Fruit fly (Drosophila melanogaster) whole organism, embryonic: ENCODE results near the gene CG10194.

Experiments
- Adf1 ChIP-seq: fragments of 200-800 bp; sonication (Bioruptor generic); IDR thresholded peaks from 2 replicates; pipeline ENCODE4 v1.3.6; 2022; ENCODE audit warnings: missing biosample characterization, missing genetic modification characterization
- C15 ChIP-seq: fragments of 200-800 bp; sonication (Bioruptor generic); IDR thresholded peaks from 3 replicates; pipeline ENCODE4 v1.3.6; 2022; ENCODE audit warnings: missing biosample characterization, missing genetic modification characterization
- CG10959 ChIP-seq: fragments of 200-800 bp; sonication (Bioruptor generic); IDR thresholded peaks from 2 replicates; pipeline ENCODE4 v1.3.6; 2022; ENCODE audit warnings: missing biosample characterization, missing genetic modification characterization
- CG11695 ChIP-seq: fragments of 200-800 bp; sonication (Bioruptor generic); IDR thresholded peaks from 3 replicates; pipeline ENCODE4 v1.3.6; 2022; ENCODE audit warnings: missing biosample characterization, missing genetic modification characterization
- CG14050 ChIP-seq: fragments of 200-800 bp; sonication (Bioruptor generic); IDR thresholded peaks from 3 replicates; pipeline ENCODE4 v1.3.6; 2022; ENCODE audit warnings: missing biosample characterization, missing genetic modification characterization
- CG15696 ChIP-seq: fragments of 200-800 bp; sonication (Bioruptor generic); optimal IDR thresholded peaks from 2 replicates; lab custom pipeline; 2019; ENCODE audit warnings: missing biosample characterization, mild to moderate bottlenecking, missing genetic modification characterization, moderate library complexity
- CG18476 ChIP-seq: fragments of 200-800 bp; sonication (Bioruptor generic); optimal IDR thresholded peaks from 2 replicates; lab custom pipeline; 2016; ENCODE audit warnings: missing biosample characterization, mild to moderate bottlenecking, missing genetic modification characterization
- CG32767 ChIP-seq: fragments of 200-800 bp; sonication (Bioruptor generic); IDR thresholded peaks from 2 replicates; pipeline ENCODE4 v1.3.6; 2022; ENCODE audit warnings: missing biosample characterization, missing genetic modification characterization
- CG33557 ChIP-seq: fragments of 200-800 bp; sonication (Bioruptor generic); optimal IDR thresholded peaks from 2 replicates; lab custom pipeline; 2019; ENCODE audit warnings: missing biosample characterization, mild to moderate bottlenecking, missing genetic modification characterization, moderate library complexity
- CG4328 ChIP-seq: fragments of 200-800 bp; sonication (Bioruptor generic); optimal IDR thresholded peaks from 3 replicates; lab custom pipeline; 2017; ENCODE audit warnings: missing biosample characterization, missing genetic modification reagents, missing genetic modification characterization
- CG4360 ChIP-seq: fragments of 200-800 bp; sonication (Bioruptor generic); IDR thresholded peaks from 2 replicates; pipeline ENCODE4 v1.3.6; 2022; ENCODE audit warnings: missing biosample characterization, missing genetic modification characterization
- CG4404 ChIP-seq: fragments of 200-800 bp; sonication (Bioruptor generic); IDR thresholded peaks from 2 replicates; pipeline ENCODE4 v1.3.6; 2022; ENCODE audit warnings: missing biosample characterization, missing genetic modification characterization
- CG4707 ChIP-seq: fragments of 200-800 bp; sonication (Bioruptor generic); optimal IDR thresholded peaks from 2 replicates; lab custom pipeline; 2018; ENCODE audit warnings: missing biosample characterization, mild to moderate bottlenecking, missing genetic modification characterization, moderate library complexity
- CG6791 ChIP-seq: fragments of 200-800 bp; sonication (Bioruptor generic); IDR thresholded peaks from 3 replicates; pipeline ENCODE4 v1.3.6; 2022; ENCODE audit warnings: missing biosample characterization, missing genetic modification characterization; ENCODE audit not compliant: partially characterized antibody
- CG7556 ChIP-seq: fragments of 200-800 bp; sonication (Bioruptor generic); optimal IDR thresholded peaks from 2 replicates; lab custom pipeline; 2017; ENCODE audit warnings: missing biosample characterization, mild to moderate bottlenecking, missing genetic modification characterization
- CG7839 ChIP-seq: fragments of 200-800 bp; sonication (Bioruptor generic); optimal IDR thresholded peaks from 3 replicates; lab custom pipeline; 2018; ENCODE audit warnings: missing biosample characterization, mild to moderate bottlenecking, missing genetic modification characterization, moderate library complexity
- CG8478 ChIP-seq: fragments of >200 bp; optimal IDR thresholded peaks from 2 replicates; lab custom pipeline; 2018
- CG8765 ChIP-seq: fragments of 200-800 bp; sonication (Bioruptor generic); IDR thresholded peaks from 2 replicates; pipeline ENCODE4 v1.3.6; 2022; ENCODE audit warnings: missing biosample characterization, missing genetic modification characterization
- CG9609 ChIP-seq: fragments of 200-800 bp; sonication (Bioruptor generic); optimal IDR thresholded peaks from 3 replicates; lab custom pipeline; 2016; ENCODE audit warnings: missing biosample characterization, missing genetic modification characterization
- CG9932 ChIP-seq: fragments of 200-800 bp; sonication (Bioruptor generic); IDR thresholded peaks from 2 replicates; pipeline ENCODE4 v1.3.6; 2022; ENCODE audit warnings: missing biosample characterization, missing genetic modification characterization
- CTCF ChIP-seq: fragments of 200-800 bp; sonication (Bioruptor generic); optimal IDR thresholded peaks from 2 replicates; lab custom pipeline; 2017; ENCODE audit warnings: missing biosample characterization, mild to moderate bottlenecking, missing genetic modification characterization, moderate library complexity
- Deaf1 ChIP-seq: fragments of 200-800 bp; optimal IDR thresholded peaks from 3 replicates; lab custom pipeline; 2019; ENCODE audit warnings: missing biosample characterization, mild to moderate bottlenecking, missing genetic modification characterization, moderate library complexity
- Drgx ChIP-seq: fragments of 200-800 bp; sonication (Bioruptor generic); IDR thresholded peaks from 2 replicates; pipeline ENCODE4 v1.3.6; 2022; ENCODE audit warnings: missing biosample characterization, missing genetic modification characterization
- E2f1 ChIP-seq: fragments of 200-800 bp; sonication (Bioruptor generic); IDR thresholded peaks from 2 replicates; pipeline ENCODE4 v1.3.6; 2022; ENCODE audit warnings: missing biosample characterization, missing genetic modification characterization
- Fer1 ChIP-seq: fragments of 200-800 bp; sonication (Bioruptor generic); optimal IDR thresholded peaks from 2 replicates; lab custom pipeline; 2017; ENCODE audit warnings: missing biosample characterization, mild to moderate bottlenecking, missing genetic modification characterization
- Gsc ChIP-seq: fragments of 200-800 bp; sonication (Bioruptor generic); IDR thresholded peaks from 2 replicates; pipeline ENCODE4 v1.3.6; 2022; ENCODE audit warnings: missing biosample characterization, missing genetic modification characterization
- Gug ChIP-seq: fragments of 200-800 bp; sonication (Bioruptor generic); IDR thresholded peaks from 4 replicates; pipeline ENCODE4 v1.3.6; 2022; ENCODE audit warnings: missing biosample characterization, missing genetic modification characterization
- Lhr ChIP-seq: fragments of 200-800 bp; sonication (Bioruptor generic); optimal IDR thresholded peaks from 3 replicates; lab custom pipeline; 2017; ENCODE audit warnings: mild to moderate bottlenecking, missing biosample characterization, missing genetic modification reagents, missing genetic modification characterization
- MBD-R2 ChIP-seq: fragments of 200-800 bp; sonication (Bioruptor generic); IDR thresholded peaks from 2 replicates; pipeline ENCODE4 v1.3.6; 2022; ENCODE audit warnings: missing biosample characterization, missing genetic modification characterization
- NK7.1 ChIP-seq: fragments of 200-800 bp; sonication (Bioruptor generic); optimal IDR thresholded peaks from 3 replicates; lab custom pipeline; 2016; ENCODE audit warnings: missing biosample characterization, missing genetic modification characterization
- Nf-YB ChIP-seq: fragments of 200-800 bp; sonication (Bioruptor generic); optimal IDR thresholded peaks from 3 replicates; lab custom pipeline; 2019; ENCODE audit warnings: missing biosample characterization, mild to moderate bottlenecking, missing genetic modification characterization, moderate library complexity
- Nf-YC ChIP-seq: fragments of 200-800 bp; optimal IDR thresholded peaks from 3 replicates; lab custom pipeline; 2019; ENCODE audit warnings: missing biosample characterization, mild to moderate bottlenecking, missing genetic modification characterization, moderate library complexity
- Pdp1 ChIP-seq, 2 experiments: fragments of 200-800 bp; sonication (Bioruptor generic); optimal IDR thresholded peaks; 3 replicates each; lab custom pipeline; 2016; ENCODE audit warnings: missing biosample characterization in 2 of 2, missing genetic modification characterization in 2 of 2, mild to moderate bottlenecking in 1 of 2, moderate library complexity in 1 of 2
- Ravus ChIP-seq: fragments of 200-800 bp; sonication (Bioruptor generic); IDR thresholded peaks from 2 replicates; pipeline ENCODE4 v1.3.6; 2022; ENCODE audit warnings: missing biosample characterization, missing genetic modification characterization
- Rfx ChIP-seq: fragments of 200-800 bp; sonication (Bioruptor generic); IDR thresholded peaks from 2 replicates; pipeline ENCODE4 v1.3.6; 2022; ENCODE audit warnings: missing biosample characterization, missing genetic modification characterization
- Trl ChIP-seq, 3 experiments: fragments of >200 bp in 2 of 3; fragments of 200-800 bp in 1 of 3; sonication (Bioruptor generic) in 1 of 3; optimal IDR thresholded peaks; 2 replicates in 1 of 3; 3 replicates in 2 of 3; lab custom pipeline; 2016 to 2017; ENCODE audit warnings: missing biosample characterization in 1 of 3, missing genetic modification characterization in 1 of 3
- Usf ChIP-seq: fragments of 200-800 bp; sonication (Bioruptor generic); optimal IDR thresholded peaks from 2 replicates; lab custom pipeline; 2017; ENCODE audit warnings: missing genotype, missing biosample characterization, missing genetic modification characterization
- abd-A ChIP-seq: fragments of 200-800 bp; sonication (Bioruptor generic); optimal IDR thresholded peaks from 3 replicates; lab custom pipeline; 2019; ENCODE audit warnings: missing biosample characterization, mild to moderate bottlenecking, missing genetic modification characterization, moderate library complexity
- ac ChIP-seq: fragments of 200-800 bp; sonication (Bioruptor generic); optimal IDR thresholded peaks from 3 replicates; lab custom pipeline; 2017; ENCODE audit warnings: missing biosample characterization, mild to moderate bottlenecking, missing genetic modification characterization
- cg ChIP-seq: fragments of 200-800 bp; sonication (Bioruptor generic); optimal IDR thresholded peaks from 3 replicates; lab custom pipeline; 2019; ENCODE audit warnings: missing biosample characterization, mild to moderate bottlenecking, missing genetic modification characterization, moderate library complexity
- chinmo ChIP-seq: fragments of 200-800 bp; sonication (Bioruptor generic); IDR thresholded peaks from 4 replicates; pipeline ENCODE4 v1.3.6; 2022; ENCODE audit warnings: missing biosample characterization, missing genetic modification characterization; ENCODE audit not compliant: partially characterized antibody
- chm ChIP-seq: fragments of 200-800 bp; sonication (Bioruptor generic); IDR thresholded peaks from 2 replicates; pipeline ENCODE4 v1.3.6; 2022; ENCODE audit warnings: missing biosample characterization, missing genetic modification characterization
- insv ChIP-seq, 2 experiments: fragments of 200-800 bp; sonication (Bioruptor generic); optimal IDR thresholded peaks; 3 replicates each; lab custom pipeline; 2016 to 2018; ENCODE audit warnings: missing biosample characterization in 2 of 2, missing genetic modification characterization in 2 of 2
- nau ChIP-seq: fragments of 200-800 bp; sonication (Bioruptor generic); optimal IDR thresholded peaks from 3 replicates; lab custom pipeline; 2017; ENCODE audit warnings: missing biosample characterization, mild to moderate bottlenecking, missing genetic modification characterization, missing genetic modification reagents
- nerfin-1 ChIP-seq: fragments of 200-800 bp; sonication (Bioruptor generic); optimal IDR thresholded peaks from 3 replicates; lab custom pipeline; 2019; ENCODE audit warnings: missing biosample characterization, mild to moderate bottlenecking, missing genetic modification characterization, moderate library complexity
- zen2 ChIP-seq: fragments of 200-800 bp; sonication (Bioruptor generic); IDR thresholded peaks from 3 replicates; pipeline ENCODE4 v1.3.6; 2022; ENCODE audit warnings: missing biosample characterization, missing genetic modification characterization; ENCODE audit not compliant: partially characterized antibody

The CG10194 gene

DNA sequence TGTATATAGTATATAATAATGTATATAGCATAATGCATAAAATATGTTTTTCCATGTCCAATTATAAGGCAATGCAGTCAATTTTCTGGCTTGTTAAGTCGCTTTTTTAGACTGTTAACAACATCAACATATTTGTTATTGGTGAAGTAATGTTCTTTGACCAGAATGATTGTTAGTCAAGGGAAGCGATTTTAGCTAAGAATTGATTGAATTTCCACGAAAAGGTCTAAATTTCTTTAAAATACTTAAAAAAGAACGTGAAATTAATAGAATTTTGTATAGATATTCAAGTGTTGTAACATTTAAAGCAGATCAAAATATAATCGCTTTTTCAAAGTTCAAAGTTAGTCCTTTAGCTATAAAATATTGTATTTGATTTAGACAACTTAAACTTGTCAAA lies 26.5 kb downstream of the CG10194 start (continued):
- TF ChIP-seq Usf (GFP tag; lab: Kevin White, UChicago), result no peak

DNA sequence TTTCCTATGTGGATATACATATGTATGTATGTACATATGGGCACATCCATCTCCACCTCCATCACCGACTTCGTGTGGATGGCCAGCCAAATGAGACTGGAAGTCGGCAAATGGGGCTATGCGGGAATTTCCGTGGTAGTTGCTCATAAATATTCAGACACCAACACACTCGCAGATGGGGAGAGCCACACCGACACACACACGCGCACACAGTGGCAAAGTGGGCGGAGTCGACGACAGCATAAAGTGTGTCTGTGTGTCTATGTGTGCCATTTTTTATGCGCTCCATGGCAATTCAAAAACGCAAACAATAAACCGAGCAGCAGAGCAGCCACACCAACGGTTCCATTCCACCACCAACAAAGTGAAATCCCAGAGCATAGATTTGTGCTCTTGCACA lies 27.0 kb downstream of the CG10194 start:
- TF ChIP-seq Deaf1 (peak; percentile 76), C15 (GFP tag; lab: Robert Waterston, UW) (no peak), CG6791 (0 out of 3 replicates have a peak, but pooled peaks have one; percentile 15), NK7.1 (no peak), CG11695 (GFP tag; lab: Robert Waterston, UW) (no peak), Fer1 (GFP tag; lab: Kevin White, UChicago) (no peak), insv (GFP tag; optimal IDR thresholded peaks at IDR 0.05; lab: Kevin White, UChicago) (no peak), Trl (optimal IDR thresholded peaks at IDR 0.05; lab: Kevin White, UChicago) (peak in 1 of 2 experiments; percentile 7), Trl (GFP tag; optimal IDR thresholded peaks at IDR 0.05; lab: Kevin White, UChicago) (no peak), Gsc (no peak), CG4404 (GFP tag; lab: Robert Waterston, UW) (no peak), Nf-YB (GFP tag; lab: Kevin White, UChicago) (peak; percentile 84), CG33557 (GFP tag; lab: Kevin White, UChicago) (no peak), zen2 (GFP tag; lab: Robert Waterston, UW) (no peak), ac (no peak), CG8765 (no peak), chm (GFP tag; lab: Robert Waterston, UW) (no peak), Nf-YC (tag; lab: Kevin White, UChicago) (peak; percentile 93), CG15696 (no peak), Gug (no peak), Lhr (no peak), CG4328 (GFP tag; lab: Kevin White, UChicago) (no peak), nerfin-1 (tag; lab: Kevin White, UChicago) (peak; percentile 28), CG14050 (GFP tag; lab: Robert Waterston, UW) (no peak), nau (GFP tag; lab: Kevin White, UChicago) (no peak), abd-A (tag; lab: Kevin White, UChicago) (peak; percentile 73), MBD-R2 (GFP tag; lab: Robert Waterston, UW) (no peak), cg (GFP tag; lab: Kevin White, UChicago) (peak; percentile 78), E2f1 (GFP tag; lab: Robert Waterston, UW) (no peak), CG4707 (GFP tag; lab: Kevin White, UChicago) (no peak), CG4360 (GFP tag; lab: Robert Waterston, UW) (peak; percentile 13; the same call in 1 of the 2 replicates), Adf1 (GFP tag; lab: Robert Waterston, UW) (peak; percentile 7; the same call in 1 of the 2 replicates), CG9932 (GFP tag; lab: Robert Waterston, UW) (0 out of 2 replicates have a peak, but pooled peaks have one; percentile 31), Rfx (0 out of 2 replicates have a peak, but pooled peaks have one; percentile 20), Ravus (GFP tag; lab: Robert Waterston, UW) (no peak), Pdp1 (GFP tag; optimal IDR thresholded peaks at IDR 0.05; lab: Kevin White, UChicago) (no peak), CTCF (no peak), Drgx (GFP tag; lab: Robert Waterston, UW) (0 out of 2 replicates have a peak, but pooled peaks have one; percentile 5), CG18476 (GFP tag; lab: Kevin White, UChicago) (no peak), CG32767 (no peak), CG7839 (tag; lab: Kevin White, UChicago) (no peak), CG10959 (no peak), CG9609 (GFP tag; lab: Kevin White, UChicago) (no peak), CG8478 (lab: Kevin White, UChicago) (peak; percentile 45), CG7556 (GFP tag; lab: Kevin White, UChicago) (no peak), chinmo (GFP tag; lab: Robert Waterston, UW) (0 out of 4 replicates have a peak, but pooled peaks have one; percentile 34)
